Fruit fly (Drosophila melanogaster) whole organism, embryonic: ENCODE data around the gene CG5235.

Source experiments
- Asciz ChIP-seq: fragments of 200-800 bp; sonication (Bioruptor generic); optimal IDR thresholded peaks from 2 replicates; lab custom pipeline; 2017; ENCODE audit warnings: missing biosample characterization, mild to moderate bottlenecking, missing genetic modification characterization, missing genetic modification reagents
- CG12104 ChIP-seq: fragments of 200-800 bp; sonication (Bioruptor generic); optimal IDR thresholded peaks from 3 replicates; lab custom pipeline; 2016; ENCODE audit warnings: missing biosample characterization, missing genetic modification characterization
- CG12219 ChIP-seq: fragments of 200-800 bp; sonication (Bioruptor generic); optimal IDR thresholded peaks from 3 replicates; lab custom pipeline; 2018; ENCODE audit warnings: missing biosample characterization, mild to moderate bottlenecking, missing genetic modification characterization
- CG12942 ChIP-seq: fragments of 200-800 bp; sonication (Bioruptor generic); optimal IDR thresholded peaks from 3 replicates; lab custom pipeline; 2016; ENCODE audit warnings: missing biosample characterization, missing genetic modification characterization
- CG13296 ChIP-seq: fragments of 200-800 bp; sonication (Bioruptor generic); optimal IDR thresholded peaks from 3 replicates; lab custom pipeline; 2018; ENCODE audit warnings: missing biosample characterization, mild to moderate bottlenecking, missing genetic modification characterization
- CG13424 ChIP-seq: fragments of 200-800 bp; sonication (Bioruptor generic); optimal IDR thresholded peaks from 2 replicates; lab custom pipeline; 2019; ENCODE audit warnings: missing biosample characterization, mild to moderate bottlenecking, missing genetic modification characterization, moderate library complexity
- CG14050 ChIP-seq: fragments of 200-800 bp; sonication (Bioruptor generic); IDR thresholded peaks from 3 replicates; pipeline ENCODE4 v1.3.6; 2022; ENCODE audit warnings: missing biosample characterization, missing genetic modification characterization
- CG14441 ChIP-seq: fragments of 200-800 bp; sonication (Bioruptor generic); IDR thresholded peaks from 2 replicates; pipeline ENCODE4 v1.3.6; 2022; ENCODE audit warnings: missing biosample characterization, missing genetic modification characterization
- CG14860 ChIP-seq: fragments of 200-800 bp; sonication (Bioruptor generic); IDR thresholded peaks from 3 replicates; pipeline ENCODE4 v1.3.6; 2022; ENCODE audit warnings: missing biosample characterization, missing genetic modification characterization; ENCODE audit not compliant: partially characterized antibody
- CG16863 ChIP-seq: fragments of 200-800 bp; sonication (Bioruptor generic); optimal IDR thresholded peaks from 3 replicates; lab custom pipeline; 2016; ENCODE audit warnings: missing biosample characterization, missing genetic modification characterization
- CG17328 ChIP-seq: fragments of 200-800 bp; sonication (Bioruptor generic); IDR thresholded peaks from 2 replicates; pipeline ENCODE4 v1.3.6; 2022; ENCODE audit warnings: missing biosample characterization, missing genetic modification characterization
- CG17361 ChIP-seq: fragments of 200-800 bp; sonication (Bioruptor generic); IDR thresholded peaks from 3 replicates; pipeline ENCODE4 v1.3.6; 2022; ENCODE audit warnings: missing biosample characterization, missing genetic modification characterization
- CG2129 ChIP-seq: fragments of 200-800 bp; sonication (Bioruptor generic); IDR thresholded peaks from 2 replicates; pipeline ENCODE4 v1.3.6; 2022; ENCODE audit warnings: missing biosample characterization, missing genetic modification characterization; ENCODE audit not compliant: partially characterized antibody
- CG2199 ChIP-seq: fragments of 200-800 bp; sonication (Bioruptor generic); IDR thresholded peaks from 3 replicates; pipeline ENCODE4 v1.3.6; 2022; ENCODE audit warnings: missing biosample characterization, missing genetic modification characterization
- CG2875 ChIP-seq: fragments of 200-800 bp; sonication (Bioruptor generic); optimal IDR thresholded peaks from 2 replicates; lab custom pipeline; 2017; ENCODE audit warnings: missing biosample characterization, mild to moderate bottlenecking, missing genetic modification characterization, missing genetic modification reagents
- CG31388 ChIP-seq: fragments of 200-800 bp; sonication (Bioruptor generic); optimal IDR thresholded peaks from 2 replicates; lab custom pipeline; 2016; ENCODE audit warnings: missing biosample characterization, missing genetic modification characterization
- CG3163 ChIP-seq: fragments of 200-800 bp; sonication (Bioruptor generic); optimal IDR thresholded peaks from 3 replicates; lab custom pipeline; 2016; ENCODE audit warnings: missing biosample characterization, missing genetic modification characterization
- CG6254 ChIP-seq: fragments of 200-800 bp; sonication (Bioruptor generic); optimal IDR thresholded peaks from 3 replicates; lab custom pipeline; 2017; ENCODE audit warnings: mild to moderate bottlenecking, missing biosample characterization, missing genetic modification reagents, missing genetic modification characterization
- CG6765 ChIP-seq: fragments of 200-800 bp; sonication (Bioruptor generic); optimal IDR thresholded peaks from 3 replicates; lab custom pipeline; 2017; ENCODE audit warnings: missing biosample characterization, mild to moderate bottlenecking, missing genetic modification characterization
- CG7271 ChIP-seq: fragments of 200-800 bp; sonication (Bioruptor generic); optimal IDR thresholded peaks from 2 replicates; lab custom pipeline; 2018; ENCODE audit warnings: missing biosample characterization, mild to moderate bottlenecking, missing genetic modification characterization, moderate library complexity
- CG7745 ChIP-seq: fragments of 200-800 bp; sonication (Bioruptor generic); optimal IDR thresholded peaks from 2 replicates; lab custom pipeline; 2018; ENCODE audit warnings: missing biosample characterization, mild to moderate bottlenecking, missing genetic modification characterization, moderate library complexity
- CG9437 ChIP-seq: fragments of 200-800 bp; sonication (Bioruptor generic); optimal IDR thresholded peaks from 2 replicates; lab custom pipeline; 2018; ENCODE audit warnings: missing biosample characterization, mild to moderate bottlenecking, missing genetic modification characterization
- Camta ChIP-seq: fragments of 200-800 bp; sonication (Bioruptor generic); optimal IDR thresholded peaks from 2 replicates; lab custom pipeline; 2016; ENCODE audit warnings: missing biosample characterization, missing genetic modification characterization
- Deaf1 ChIP-seq: fragments of 200-800 bp; optimal IDR thresholded peaks from 3 replicates; lab custom pipeline; 2019; ENCODE audit warnings: missing biosample characterization, mild to moderate bottlenecking, missing genetic modification characterization, moderate library complexity
- Dll ChIP-seq: fragments of 200-800 bp; sonication (Bioruptor generic); IDR thresholded peaks from 4 replicates; pipeline ENCODE4 v1.3.6; 2022; ENCODE audit warnings: missing biosample characterization, missing genetic modification characterization; ENCODE audit not compliant: partially characterized antibody
- ERR ChIP-seq: fragments of 200-800 bp; sonication (Bioruptor generic); optimal IDR thresholded peaks from 2 replicates; lab custom pipeline; 2016; ENCODE audit warnings: missing biosample characterization, missing genetic modification characterization
- Ets65A ChIP-seq: fragments of 200-800 bp; sonication (Bioruptor generic); peaks from one replicate; lab custom pipeline; 2016; ENCODE audit warnings: missing biosample characterization, missing genetic modification characterization
- Fer3 ChIP-seq: fragments of 200-800 bp; sonication (Bioruptor generic); optimal IDR thresholded peaks from 2 replicates; lab custom pipeline; 2018; ENCODE audit warnings: missing biosample characterization, mild to moderate bottlenecking, missing genetic modification characterization, moderate library complexity
- H2.0 ChIP-seq: fragments of 200-800 bp; sonication (Bioruptor generic); IDR thresholded peaks from 2 replicates; pipeline ENCODE4 v1.3.6; 2022; ENCODE audit warnings: missing biosample characterization, missing genetic modification characterization
- HHEX ChIP-seq: fragments of 200-800 bp; sonication (Bioruptor generic); optimal IDR thresholded peaks from 3 replicates; lab custom pipeline; 2017; ENCODE audit warnings: missing biosample characterization, mild to moderate bottlenecking, missing genetic modification characterization, missing genetic modification reagents
- HLH3B ChIP-seq: fragments of 200-800 bp; sonication (Bioruptor generic); IDR thresholded peaks from 2 replicates; pipeline ENCODE4 v1.3.6; 2022; ENCODE audit warnings: missing biosample characterization, missing genetic modification characterization
- Hr3 ChIP-seq: fragments of 200-800 bp; sonication (Bioruptor generic); optimal IDR thresholded peaks from 3 replicates; lab custom pipeline; 2016; ENCODE audit warnings: missing biosample characterization, missing genetic modification characterization
- Jarid2 ChIP-seq: fragments of 200-800 bp; sonication (Bioruptor generic); optimal IDR thresholded peaks from 3 replicates; lab custom pipeline; 2017; ENCODE audit warnings: mild to moderate bottlenecking, missing biosample characterization, missing genetic modification reagents, missing genetic modification characterization
- Kr ChIP-seq: fragments of 200-800 bp; sonication (Bioruptor generic); optimal IDR thresholded peaks from 2 replicates; lab custom pipeline; 2017; ENCODE audit warnings: missing biosample characterization, mild to moderate bottlenecking, missing genetic modification characterization
- Sin3A ChIP-seq: fragments of >200 bp; optimal IDR thresholded peaks from 2 replicates; lab custom pipeline; 2018
- YL-1 ChIP-seq: fragments of 200-800 bp; sonication (Bioruptor generic); optimal IDR thresholded peaks from 3 replicates; lab custom pipeline; 2017; ENCODE audit warnings: missing biosample characterization, mild to moderate bottlenecking, missing genetic modification characterization
- cad ChIP-seq: fragments of >200 bp; optimal IDR thresholded peaks from 2 replicates; lab custom pipeline; 2017; ENCODE audit warnings: missing biosample characterization, missing genetic modification characterization
- chif ChIP-seq, 2 experiments: fragments of 200-800 bp; sonication (Bioruptor generic); optimal IDR thresholded peaks; 3 replicates each; lab custom pipeline; 2016; ENCODE audit warnings: missing biosample characterization in 2 of 2, missing genetic modification characterization in 2 of 2
- chm ChIP-seq: fragments of 200-800 bp; sonication (Bioruptor generic); IDR thresholded peaks from 2 replicates; pipeline ENCODE4 v1.3.6; 2022; ENCODE audit warnings: missing biosample characterization, missing genetic modification characterization
- da ChIP-seq: fragments of 200-800 bp; sonication (Bioruptor generic); optimal IDR thresholded peaks from 2 replicates; lab custom pipeline; 2016; ENCODE audit warnings: missing biosample characterization, missing genetic modification characterization
- eyg ChIP-seq: fragments of 200-800 bp; sonication (Bioruptor generic); optimal IDR thresholded peaks from 3 replicates; lab custom pipeline; 2016; ENCODE audit warnings: missing biosample characterization, missing genetic modification characterization
- gce ChIP-seq: fragments of 200-800 bp; sonication (Bioruptor generic); IDR thresholded peaks from 3 replicates; pipeline ENCODE4 v1.3.6; 2022; ENCODE audit warnings: missing biosample characterization, missing genetic modification characterization
- gfzf ChIP-seq: fragments of 200-800 bp; sonication (Bioruptor generic); optimal IDR thresholded peaks from 2 replicates; lab custom pipeline; 2016; ENCODE audit warnings: missing biosample characterization, mild to moderate bottlenecking, missing genetic modification characterization, moderate library complexity
- ham ChIP-seq: fragments of 200-800 bp; sonication (Bioruptor generic); IDR thresholded peaks from 2 replicates; pipeline ENCODE4 v1.3.6; 2022; ENCODE audit warnings: missing biosample characterization, missing genetic modification characterization
- klu ChIP-seq: fragments of 200-800 bp; sonication (Bioruptor generic); IDR thresholded peaks from 2 replicates; pipeline ENCODE4 v1.3.6; 2022; ENCODE audit warnings: missing biosample characterization, missing genetic modification characterization
- knrl ChIP-seq: fragments of 200-800 bp; sonication (Bioruptor generic); IDR thresholded peaks from 3 replicates; pipeline ENCODE4 v1.3.6; 2022; ENCODE audit warnings: missing biosample characterization, missing genetic modification characterization; ENCODE audit not compliant: partially characterized antibody
- mld ChIP-seq: fragments of 200-800 bp; sonication (Bioruptor generic); IDR thresholded peaks from 3 replicates; pipeline ENCODE4 v1.3.6; 2022; ENCODE audit warnings: missing biosample characterization, missing genetic modification characterization; ENCODE audit not compliant: partially characterized antibody
- nau ChIP-seq: fragments of 200-800 bp; sonication (Bioruptor generic); optimal IDR thresholded peaks from 3 replicates; lab custom pipeline; 2017; ENCODE audit warnings: missing biosample characterization, mild to moderate bottlenecking, missing genetic modification characterization, missing genetic modification reagents
- row ChIP-seq: fragments of 200-800 bp; sonication (Bioruptor generic); IDR thresholded peaks from 3 replicates; pipeline ENCODE4 v1.3.6; 2022; ENCODE audit warnings: missing biosample characterization, missing genetic modification characterization
- scrt ChIP-seq: fragments of 200-800 bp; sonication (Bioruptor generic); optimal IDR thresholded peaks from 2 replicates; lab custom pipeline; 2018; ENCODE audit warnings: missing biosample characterization, mild to moderate bottlenecking, missing genetic modification characterization, moderate library complexity
- slp2 ChIP-seq: fragments of 200-800 bp; sonication (Bioruptor generic); optimal IDR thresholded peaks from 2 replicates; lab custom pipeline; 2016; ENCODE audit warnings: missing biosample characterization, missing genetic modification characterization
- trem ChIP-seq: fragments of 200-800 bp; optimal IDR thresholded peaks from 3 replicates; lab custom pipeline; 2019; ENCODE audit warnings: missing biosample characterization, mild to moderate bottlenecking, missing genetic modification characterization, moderate library complexity

Gene CG5235

dm6 chr3L:16054095-16054494 lies 36.1 kb downstream of the CG5235 start (continued):
- TF ChIP-seq YL-1 (no peak), CG14441 (GFP tag; lab: Robert Waterston, UW) (no peak), CG6765 (GFP tag; lab: Kevin White, UChicago) (no peak), Kr (GFP tag; lab: Kevin White, UChicago) (no peak), CG2129 (GFP tag; lab: Robert Waterston, UW) (no peak), H2.0 (no peak), CG31388 (GFP tag; lab: Kevin White, UChicago) (no peak), CG14860 (GFP tag; lab: Robert Waterston, UW) (no peak), CG12219 (GFP tag; lab: Kevin White, UChicago) (no peak), CG2875 (GFP tag; lab: Kevin White, UChicago) (no peak), da (GFP tag; lab: Kevin White, UChicago) (no peak), HLH3B (peak; percentile 18; the same call in 1 of the 2 replicates), scrt (GFP tag; lab: Kevin White, UChicago) (no peak), chm (GFP tag; lab: Robert Waterston, UW) (no peak), Deaf1 (tag; lab: Kevin White, UChicago) (peak; percentile 33), Sin3A (lab: Kevin White, UChicago) (no peak), CG7271 (tag; lab: Kevin White, UChicago) (no peak), CG9437 (peak; percentile 62), ham (GFP tag; lab: Robert Waterston, UW) (no peak), CG12104 (peak; percentile 11), trem (peak; percentile 34), gce (GFP tag; lab: Robert Waterston, UW) (no peak), CG13296 (GFP tag; lab: Kevin White, UChicago) (no peak), mld (no peak), slp2 (GFP tag; lab: Kevin White, UChicago) (no peak), Hr3 (GFP tag; lab: Kevin White, UChicago) (no peak), CG7745 (tag; lab: Kevin White, UChicago) (no peak), knrl (no peak), nau (GFP tag; lab: Kevin White, UChicago) (peak; percentile 2), Asciz (GFP tag; lab: Kevin White, UChicago) (peak; percentile 61), Jarid2 (GFP tag; lab: Kevin White, UChicago) (no peak), Ets65A (peak; percentile 58), eyg (GFP tag; lab: Kevin White, UChicago) (no peak), cad (GFP tag; lab: Kevin White, UChicago) (no peak), CG13424 (tag; lab: Kevin White, UChicago) (peak; percentile 58), CG17361 (GFP tag; lab: Robert Waterston, UW) (peak; percentile 78), Fer3 (tag; lab: Kevin White, UChicago) (peak; percentile 31), CG12942 (no peak), CG2199 (GFP tag; lab: Robert Waterston, UW) (no peak), CG16863 (GFP tag; lab: Kevin White, UChicago) (no peak), CG17328 (GFP tag; lab: Robert Waterston, UW) (no peak), CG14050 (GFP tag; lab: Robert Waterston, UW) (no peak), Dll (GFP tag; lab: Robert Waterston, UW) (no peak), klu (GFP tag; lab: Robert Waterston, UW) (no peak), chif (GFP tag; optimal IDR thresholded peaks at IDR 0.05; lab: Kevin White, UChicago) (peak; percentile 10 to 27), HHEX (GFP tag; lab: Kevin White, UChicago) (peak; percentile 14), ERR (GFP tag; lab: Kevin White, UChicago) (no peak), gfzf (GFP tag; lab: Kevin White, UChicago) (no peak), CG6254 (peak; percentile 25), Camta (GFP tag; lab: Kevin White, UChicago) (no peak), CG3163 (GFP tag; lab: Kevin White, UChicago) (no peak), row (GFP tag; lab: Robert Waterston, UW) (peak; percentile 40; the same call in 2 of the 3 replicates)
